Worm (Caenorhabditis elegans) whole organism, L4/young adult: ENCODE results near the gene flp-34.

Experiments
- W03F9.2 ChIP-seq: fragments of 150-350 bp; optimal IDR thresholded peaks from 2 replicates; lab custom pipeline; 2014; ENCODE audit warnings: missing biosample characterization, missing genetic modification characterization
- dao-5 ChIP-seq: sonication (generic microtip); optimal IDR thresholded peaks from 2 replicates; lab custom pipeline; 2016; ENCODE audit warnings: missing genotype, missing genetic modification characterization, moderate library complexity, missing compliant biosample characterization
- him-1 ChIP-seq: sonication (generic microtip); optimal IDR thresholded peaks from 2 replicates; lab custom pipeline; 2016; ENCODE audit warnings: missing genotype, missing genetic modification reagents, missing genetic modification characterization, missing compliant biosample characterization

flp-34 gene

ce11 chrV:979698-980097 lies 53.5 kb downstream of the flp-34 start:
- TF ChIP-seq dao-5 (tag; lab: Kevin White, UChicago) (no peak), W03F9.2 (no peak), him-1 (no peak)

- no peak for TF ChIP-seq him-1
- no peak for TF ChIP-seq W03F9.2
- TF ChIP-seq dao-5 (tag; lab: Kevin White, UChicago) = no peak
Measured at ce11 chrV:978617-979016, 54.6 kb downstream of the flp-34 start.
